Worm (Caenorhabditis elegans) whole organism, L4 larva: ENCODE data around the gene C07D10.5.

Experiments used
- F26F4.8 ChIP-seq: fragments of 200-800 bp; sonication (Bioruptor generic); conservative IDR thresholded peaks from 2 replicates; pipeline ENCODE4 v1.3.6; 2022; ENCODE audit warnings: missing genetic modification characterization, missing compliant biosample characterization
- F44E2.7 ChIP-seq: fragments of 200-800 bp; sonication (Bioruptor generic); IDR thresholded peaks from 2 replicates; pipeline ENCODE4 v2.1.2; 2022; ENCODE audit warnings: missing genetic modification characterization, missing compliant biosample characterization
- R02D3.7 ChIP-seq: fragments of 150-350 bp; sonication (generic microtip); optimal IDR thresholded peaks from 3 replicates; lab custom pipeline; 2014; ENCODE audit warnings: missing biosample characterization, missing genetic modification characterization
- T20F7.1 ChIP-seq: fragments of 200-800 bp; sonication (Bioruptor generic); optimal IDR thresholded peaks from 2 replicates; lab custom pipeline; 2018; ENCODE audit warnings: mild to moderate bottlenecking, missing genetic modification characterization, missing compliant biosample characterization
- Y5F2A.4 ChIP-seq: fragments of 200-800 bp; sonication (Bioruptor generic); optimal IDR thresholded peaks from 2 replicates; lab custom pipeline; 2018; ENCODE audit warnings: mild to moderate bottlenecking, missing genetic modification characterization, missing compliant biosample characterization
- ZK337.2 ChIP-seq: fragments of 200-800 bp; sonication (Bioruptor generic); IDR thresholded peaks from 2 replicates; pipeline ENCODE4 v1.3.6; 2022; ENCODE audit warnings: missing genetic modification reagents, missing genetic modification characterization, missing compliant biosample characterization
- aha-1 ChIP-seq: fragments of 150-350 bp; peaks from one replicate; lab custom pipeline; 2014; ENCODE audit warnings: missing biosample characterization, missing genetic modification characterization
- ceh-28 ChIP-seq: fragments of 150-350 bp; optimal IDR thresholded peaks from 2 replicates; lab custom pipeline; 2014; ENCODE audit warnings: missing biosample characterization, missing genetic modification reagents, missing genetic modification characterization
- ceh-82 ChIP-seq: sonication (generic microtip); optimal IDR thresholded peaks from 2 replicates; lab custom pipeline; 2017; ENCODE audit warnings: missing biosample characterization, missing genetic modification characterization
- ces-1 ChIP-seq: fragments of 150-350 bp; sonication (generic microtip); optimal IDR thresholded peaks from 4 replicates; lab custom pipeline; 2014; ENCODE audit warnings: missing biosample characterization, missing genetic modification reagents, missing genetic modification characterization
- daf-16 ChIP-seq, 3 experiments: sonication (generic microtip); optimal IDR thresholded peaks; 2 replicates each; lab custom pipeline; 2016 to 2017; ENCODE audit warnings: missing genetic modification characterization in 3 of 3, missing genetic modification reagents in 3 of 3, mild to moderate bottlenecking in 2 of 3, missing compliant biosample characterization in 2 of 3, missing biosample characterization in 1 of 3, moderate library complexity in 1 of 3
- daf-19 ChIP-seq: fragments of 200-800 bp; sonication (Bioruptor generic); conservative IDR thresholded peaks from 2 replicates; pipeline ENCODE4 v1.3.6; 2022; ENCODE audit warnings: missing genetic modification characterization, missing compliant biosample characterization
- dmd-6 ChIP-seq: fragments of 200-800 bp; sonication (Bioruptor generic); IDR thresholded peaks from 2 replicates; pipeline ENCODE4 v1.3.6; 2022; ENCODE audit warnings: missing genetic modification reagents, missing genetic modification characterization, missing compliant biosample characterization
- duxl-1 ChIP-seq: sonication (generic microtip); optimal IDR thresholded peaks from 2 replicates; lab custom pipeline; 2016; ENCODE audit warnings: mild to moderate bottlenecking, missing genetic modification characterization, moderate library complexity, missing compliant biosample characterization; ENCODE audit not compliant: poor library complexity
- dve-1 ChIP-seq: sonication (generic microtip); optimal IDR thresholded peaks from 2 replicates; lab custom pipeline; 2017; ENCODE audit warnings: antibody characterized with exemption, mild to moderate bottlenecking, missing genetic modification characterization, missing compliant biosample characterization; ENCODE audit not compliant: insufficient read depth
- egl-27 ChIP-seq: sonication (generic microtip); optimal IDR thresholded peaks from 3 replicates; lab custom pipeline; 2017; ENCODE audit warnings: missing biosample characterization, missing genetic modification reagents, missing genetic modification characterization
- hif-1 ChIP-seq, 2 experiments: sonication (generic microtip); optimal IDR thresholded peaks; 2 replicates each; lab custom pipeline; 2016 to 2017; ENCODE audit warnings: missing compliant biosample characterization in 2 of 2, missing genetic modification characterization in 2 of 2, missing genetic modification reagents in 2 of 2, missing genotype in 2 of 2, mild to moderate bottlenecking in 1 of 2
- hlh-11 ChIP-seq: fragments of 200-800 bp; sonication (Bioruptor generic); optimal IDR thresholded peaks from 2 replicates; lab custom pipeline; 2018; ENCODE audit warnings: mild to moderate bottlenecking, missing genetic modification characterization, missing compliant biosample characterization
- hlh-30 ChIP-seq: sonication (generic microtip); optimal IDR thresholded peaks from 2 replicates; lab custom pipeline; 2017; ENCODE audit warnings: antibody characterized with exemption, mild to moderate bottlenecking, missing genetic modification characterization, missing compliant biosample characterization; ENCODE audit not compliant: insufficient read depth
- jun-1 ChIP-seq: fragments of 150-350 bp; optimal IDR thresholded peaks from 2 replicates; lab custom pipeline; 2014; ENCODE audit warnings: missing biosample characterization, missing genetic modification reagents, missing genetic modification characterization
- lin-38 ChIP-seq: fragments of 200-800 bp; sonication (Bioruptor generic); IDR thresholded peaks from 2 replicates; pipeline ENCODE4 v1.3.6; 2022; ENCODE audit warnings: missing genetic modification reagents, missing genetic modification characterization, missing compliant biosample characterization
- lin-39 ChIP-seq: fragments of 150-350 bp; optimal IDR thresholded peaks from 2 replicates; lab custom pipeline; 2014; ENCODE audit warnings: missing biosample characterization, missing genetic modification reagents, missing genetic modification characterization
- lsy-2 ChIP-seq, 2 experiments: fragments of 150-350 bp in 1 of 2; sonication (generic microtip) in 1 of 2; optimal IDR thresholded peaks; 2 replicates each; lab custom pipeline; 2014 to 2017; ENCODE audit warnings: missing biosample characterization in 2 of 2, missing genetic modification characterization in 2 of 2
- mdt-29 ChIP-seq: fragments of 200-800 bp; sonication (Bioruptor generic); IDR thresholded peaks from 2 replicates; pipeline ENCODE4 v1.3.6; 2022; ENCODE audit warnings: missing genetic modification reagents, missing genetic modification characterization, missing compliant biosample characterization
- mes-2 ChIP-seq: sonication (generic microtip); optimal IDR thresholded peaks from 2 replicates; lab custom pipeline; 2016; ENCODE audit warnings: missing genotype, mild to moderate bottlenecking, missing genetic modification characterization, missing compliant biosample characterization; ENCODE audit not compliant: poor library complexity, severe bottlenecking
- mxl-3 ChIP-seq: fragments of 200-800 bp; sonication (Bioruptor generic); optimal IDR thresholded peaks from 2 replicates; lab custom pipeline; 2018; ENCODE audit warnings: mild to moderate bottlenecking, missing genetic modification characterization, missing compliant biosample characterization
- nhr-111 ChIP-seq: fragments of 200-800 bp; sonication (Bioruptor generic); optimal IDR thresholded peaks from 2 replicates; lab custom pipeline; 2018; ENCODE audit warnings: mild to moderate bottlenecking, missing genetic modification characterization, missing compliant biosample characterization
- nhr-28 ChIP-seq: fragments of 150-350 bp; optimal IDR thresholded peaks from 2 replicates; lab custom pipeline; 2014; ENCODE audit warnings: missing biosample characterization, missing genetic modification characterization
- nhr-41 ChIP-seq: fragments of 200-800 bp; sonication (Bioruptor generic); IDR thresholded peaks from 2 replicates; pipeline ENCODE4 v1.3.6; 2022; ENCODE audit warnings: missing genetic modification reagents, missing genetic modification characterization, missing compliant biosample characterization
- nhr-48 ChIP-seq: sonication (generic microtip); optimal IDR thresholded peaks from 2 replicates; lab custom pipeline; 2016; ENCODE audit warnings: mild to moderate bottlenecking, missing genetic modification characterization, missing compliant biosample characterization
- nhr-6 ChIP-seq: fragments of 150-350 bp; optimal IDR thresholded peaks from 2 replicates; lab custom pipeline; 2014; ENCODE audit warnings: missing biosample characterization, missing genetic modification characterization
- pqm-1 ChIP-seq: sonication (generic microtip); optimal IDR thresholded peaks from 2 replicates; lab custom pipeline; 2017; ENCODE audit warnings: missing biosample characterization, missing genetic modification characterization
- snpc-1.2 ChIP-seq: fragments of 200-800 bp; sonication (Bioruptor generic); IDR thresholded peaks from 2 replicates; pipeline ENCODE4 v1.3.6; 2022; ENCODE audit warnings: missing genetic modification reagents, missing genetic modification characterization, missing compliant biosample characterization
- spr-1 ChIP-seq: sonication (generic microtip); optimal IDR thresholded peaks from 2 replicates; lab custom pipeline; 2016; ENCODE audit warnings: mild to moderate bottlenecking, missing genetic modification characterization, missing compliant biosample characterization
- unc-62 ChIP-seq, 3 experiments: fragments of 150-350 bp in 1 of 3; sonication (generic microtip); optimal IDR thresholded peaks in 2 of 3; peaks in 1 of 3; 1 replicate in 1 of 3; 2 replicates in 2 of 3; lab custom pipeline; 2014 to 2017; ENCODE audit warnings: missing biosample characterization in 3 of 3, missing genetic modification characterization in 3 of 3, missing genetic modification reagents in 3 of 3, missing genotype in 1 of 3
- zag-1 ChIP-seq: fragments of 150-350 bp; optimal IDR thresholded peaks from 2 replicates; lab custom pipeline; 2014; ENCODE audit warnings: missing biosample characterization, missing genetic modification characterization
- zfp-2 ChIP-seq: sonication (generic microtip); optimal IDR thresholded peaks from 2 replicates; lab custom pipeline; 2016; ENCODE audit warnings: mild to moderate bottlenecking, missing genetic modification characterization, missing compliant biosample characterization
- zfp-3 ChIP-seq: fragments of 200-800 bp; sonication (Bioruptor generic); conservative IDR thresholded peaks from 2 replicates; pipeline ENCODE4 v1.3.6; 2022; ENCODE audit warnings: missing genetic modification reagents, missing genetic modification characterization, missing compliant biosample characterization

C07D10.5 gene

DNA sequence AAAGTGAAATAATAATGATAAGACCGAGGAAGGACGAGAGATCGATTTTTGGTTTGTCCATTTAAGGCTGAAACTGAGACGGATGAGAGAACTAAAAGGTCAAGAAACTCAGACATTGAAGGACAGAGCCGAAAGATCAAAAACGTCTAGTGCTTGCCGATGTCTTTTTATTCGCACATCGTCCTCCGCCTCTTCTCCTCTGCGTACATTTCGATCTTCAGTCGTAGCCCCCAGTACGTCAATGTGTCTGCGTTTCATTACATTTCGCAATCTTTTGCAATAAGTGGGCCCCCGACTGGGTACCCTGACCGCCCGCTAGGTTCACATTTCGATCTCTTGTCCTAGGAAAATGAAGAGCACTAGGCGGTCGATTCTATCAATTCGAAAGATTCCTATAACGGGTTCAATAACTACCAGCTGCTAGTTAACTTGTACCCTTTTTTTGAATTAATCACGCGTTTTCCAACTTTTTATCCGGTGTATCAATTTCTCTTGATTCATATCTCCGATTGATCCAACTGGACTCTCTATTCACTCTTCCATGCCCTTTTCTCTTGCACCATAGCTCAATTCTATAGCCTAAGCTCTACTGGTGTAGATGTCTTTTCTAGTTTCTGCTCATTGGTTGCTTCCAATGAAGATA, 10.8 kb downstream of the C07D10.5 start (continued):
- peak; percentile 29; the same call in 1 of the 2 replicates for TF ChIP-seq lin-38 (GFP tag; lab: Robert Waterston, UW)
- peak; percentile 71 for TF ChIP-seq pqm-1 (tag; lab: Kevin White, UChicago)
- TF ChIP-seq egl-27 = no peak
- TF ChIP-seq R02D3.7 = no peak
- TF ChIP-seq nhr-41 (GFP tag; lab: Robert Waterston, UW) = peak; percentile 67; the same call in 1 of the 2 replicates
- TF ChIP-seq dve-1 (tag; lab: Kevin White, UChicago) = peak; percentile 72
- TF ChIP-seq ceh-28 (tag; lab: Kevin White, UChicago) = no peak
- no peak for TF ChIP-seq zfp-2
- TF ChIP-seq lin-39 = no peak
- TF ChIP-seq zag-1 = no peak
- TF ChIP-seq daf-19 (GFP tag; lab: Robert Waterston, UW) = 0 out of 2 replicates have a peak, but pooled peaks have one; percentile 44
- peak in 1 of 2 experiments; percentile 94 for TF ChIP-seq unc-62 (GFP tag; optimal IDR thresholded peaks at IDR 0.05 in 1 of 2; lab: Kevin White, UChicago)
- TF ChIP-seq unc-62 (tag; optimal IDR thresholded peaks at IDR 0.05; lab: Kevin White, UChicago) = no peak
- no peak for TF ChIP-seq ceh-82 (tag; lab: Kevin White, UChicago)
- TF ChIP-seq daf-16 (GFP tag; optimal IDR thresholded peaks at IDR 0.05; lab: Kevin White, UChicago) = no peak
- peak; percentile 42 for TF ChIP-seq daf-16 (tag; optimal IDR thresholded peaks at IDR 0.05; lab: Kevin White, UChicago)
- TF ChIP-seq snpc-1.2 (GFP tag; lab: Robert Waterston, UW) = no peak
- TF ChIP-seq F26F4.8 = no peak
- peak; percentile 85 for TF ChIP-seq hlh-11 (tag; lab: Kevin White, UChicago)
- TF ChIP-seq F44E2.7 = no peak
- TF ChIP-seq hlh-30 (tag; lab: Kevin White, UChicago) = peak; percentile 44
- TF ChIP-seq nhr-111 = no peak

DNA sequence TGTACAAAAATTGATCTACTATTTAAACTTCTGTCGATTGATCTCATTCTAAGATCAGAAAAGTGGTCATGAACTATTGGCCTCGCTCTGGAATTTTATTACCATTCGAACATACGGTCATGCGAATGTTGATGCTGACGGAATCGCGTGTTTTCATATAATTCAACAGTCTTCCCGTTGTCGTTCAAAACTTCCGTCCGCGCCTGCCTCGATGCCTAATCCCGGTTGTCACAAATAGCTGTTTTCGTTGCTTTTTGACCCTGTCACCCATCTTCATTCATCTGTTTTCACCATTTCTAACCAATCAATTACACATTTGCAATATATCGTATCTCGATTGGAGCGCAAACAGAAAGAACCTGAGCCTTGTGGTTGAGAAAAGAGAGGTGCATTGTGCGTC, 12.0 kb downstream of the C07D10.5 start:
- TF ChIP-seq duxl-1 (tag; lab: Kevin White, UChicago) (no peak), unc-62 (GFP tag; optimal IDR thresholded peaks at IDR 0.05 in 1 of 2; lab: Kevin White, UChicago) (peak in 1 of 2 experiments; percentile 63), unc-62 (tag; optimal IDR thresholded peaks at IDR 0.05; lab: Kevin White, UChicago) (no peak), mxl-3 (peak; percentile 28), hlh-30 (tag; lab: Kevin White, UChicago) (peak; percentile 38)

- TF ChIP-seq hlh-30 (tag; lab: Kevin White, UChicago) (peak; percentile 81), nhr-6 (tag; lab: Kevin White, UChicago) (no peak), T20F7.1 (GFP tag; lab: Kevin White, UChicago) (peak; percentile 16), nhr-48 (tag; lab: Kevin White, UChicago) (no peak), daf-16 (GFP tag; optimal IDR thresholded peaks at IDR 0.05; lab: Kevin White, UChicago) (no peak), daf-16 (tag; optimal IDR thresholded peaks at IDR 0.05; lab: Kevin White, UChicago) (peak; percentile 75), lsy-2 (tag; optimal IDR thresholded peaks at IDR 0.05; lab: Kevin White, UChicago) (peak in 1 of 2 experiments; percentile 5), Y5F2A.4 (GFP tag; lab: Kevin White, UChicago) (no peak), nhr-28 (tag; lab: Kevin White, UChicago) (peak; percentile 19), ZK337.2 (GFP tag; lab: Robert Waterston, UW) (no peak), aha-1 (tag; lab: Kevin White, UChicago) (peak; percentile 98), spr-1 (tag; lab: Kevin White, UChicago) (no peak), snpc-1.2 (GFP tag; lab: Robert Waterston, UW) (no peak), dve-1 (tag; lab: Kevin White, UChicago) (peak; percentile 8), zfp-3 (GFP tag; lab: Robert Waterston, UW) (no peak), lin-38 (GFP tag; lab: Robert Waterston, UW) (no peak), mes-2 (tag; lab: Kevin White, UChicago) (no peak), dmd-6 (GFP tag; lab: Robert Waterston, UW) (0 out of 2 replicates have a peak, but pooled peaks have one; percentile 11), jun-1 (tag; lab: Kevin White, UChicago) (no peak), hif-1 (tag; optimal IDR thresholded peaks at IDR 0.05; lab: Kevin White, UChicago) (peak; percentile 58 to 81), mdt-29 (GFP tag; lab: Robert Waterston, UW) (no peak), ces-1 (GFP tag; lab: Kevin White, UChicago) (no peak)
These were observed 12.7 kb downstream of the C07D10.5 start for ce11 chrII:7393922-7394689.
